Worm (Caenorhabditis elegans): Measurements from ENCODE around the gene F58B4.2.

Gene F58B4.2

DNA sequence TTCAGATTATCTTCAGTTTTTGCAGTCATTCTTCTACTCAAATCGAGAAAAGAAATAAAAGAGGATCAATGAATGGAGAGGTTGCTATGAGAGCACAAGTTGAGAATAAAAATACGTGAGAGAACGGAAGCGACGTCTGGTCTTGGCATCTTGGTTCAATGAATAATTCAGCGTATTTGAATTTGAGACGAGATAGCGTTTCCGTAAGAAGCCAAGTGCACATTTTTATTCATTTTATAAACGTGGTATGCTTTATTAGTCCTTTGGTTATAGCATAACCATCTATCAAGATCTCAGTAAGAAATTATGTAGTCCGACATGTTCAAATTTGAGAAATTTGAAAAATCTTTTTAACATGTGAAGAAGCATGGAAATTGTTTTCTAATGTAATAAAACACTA, at the start of gene F58B4.2:
Gene F58B4.2 (minus strand): TSS at position 101 of the 400 bp plus-strand sequence.
- TF ChIP-seq unc-62 (GFP tag; optimal IDR thresholded peaks at IDR 0.05): no peak

DNA sequence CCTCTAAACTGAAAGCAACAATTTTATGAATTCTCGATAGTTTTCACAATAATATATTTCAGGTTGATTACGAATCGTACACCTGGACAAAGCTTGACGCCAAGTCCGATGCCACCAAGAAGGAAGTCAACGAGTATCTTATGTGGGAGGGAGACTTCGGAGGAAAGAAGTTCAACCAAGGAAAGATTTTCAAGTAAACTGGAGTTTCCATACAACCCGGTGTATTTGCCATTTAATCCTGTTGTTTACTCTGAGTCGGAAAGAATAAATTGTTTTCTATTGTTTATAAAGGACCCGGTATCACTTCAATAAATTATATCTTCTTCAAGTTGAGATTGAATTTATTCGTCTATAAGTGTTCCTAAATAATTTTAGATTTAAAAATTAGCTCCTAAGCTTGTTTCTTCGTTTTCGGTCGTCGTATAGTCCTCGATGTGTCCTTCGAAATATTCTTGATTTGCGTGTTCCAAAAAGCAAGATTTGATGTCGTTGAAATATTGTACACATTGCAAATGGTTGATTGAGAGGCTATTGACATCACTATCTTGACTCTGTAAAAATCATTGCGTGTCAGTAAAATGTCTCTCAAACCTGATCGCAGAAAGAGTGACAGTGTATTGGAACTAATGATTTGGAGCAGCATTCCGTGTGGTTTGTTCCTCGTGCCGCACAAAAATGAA, 49.5 kb upstream of the F58B4.2 start:
- no peak for TF ChIP-seq unc-62 (GFP tag; optimal IDR thresholded peaks at IDR 0.05)

DNA sequence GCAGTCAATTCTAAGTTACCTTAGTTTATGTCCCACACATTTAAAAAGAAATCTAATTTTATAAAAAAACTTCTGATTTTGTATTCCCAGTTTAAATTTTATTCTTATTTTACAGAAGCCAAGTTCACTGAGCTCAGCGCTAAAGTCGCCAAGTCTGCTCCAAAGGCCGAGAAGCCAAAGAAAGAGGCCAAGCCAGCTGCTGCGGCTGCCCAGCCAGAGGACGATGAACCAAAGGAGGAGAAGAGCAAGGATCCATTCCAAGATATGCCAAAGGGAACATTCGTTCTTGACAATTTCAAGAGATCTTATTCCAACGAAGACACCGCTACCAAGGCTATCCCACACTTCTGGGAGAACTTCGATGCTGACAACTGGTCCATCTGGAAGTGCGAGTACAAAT, 48.6 kb upstream of the F58B4.2 start:
- TF ChIP-seq unc-62 (GFP tag; optimal IDR thresholded peaks at IDR 0.05): no peak

DNA sequence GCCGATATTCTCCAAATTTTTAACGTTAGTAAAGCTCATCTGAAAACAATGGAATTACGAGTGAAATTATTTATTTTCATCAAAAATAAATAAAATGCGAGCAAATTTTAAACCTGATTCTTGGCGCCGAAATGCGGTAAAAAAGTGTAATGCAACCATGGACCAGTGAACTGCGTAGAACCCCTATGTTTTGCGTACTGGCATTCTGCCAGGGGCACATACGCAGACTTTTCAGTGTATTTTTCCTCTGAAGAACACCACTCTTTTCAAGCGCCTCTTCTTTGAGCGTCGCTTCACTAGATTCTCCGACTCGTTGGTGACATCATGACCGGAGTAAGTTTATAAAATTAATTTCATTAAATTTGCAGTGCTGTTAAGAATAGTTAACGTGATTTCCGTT, 47.2 kb upstream of the F58B4.2 start, which contains the start of the genes ctf-4 and eef-1G:
Gene ctf-4 (minus strand): TSS at position 39 of the 400 bp plus-strand sequence.
Gene eef-1G (plus strand): TSS at position 219 of the 400 bp plus-strand sequence.
- TF ChIP-seq unc-62 (GFP tag; optimal IDR thresholded peaks at IDR 0.05): no peak

DNA sequence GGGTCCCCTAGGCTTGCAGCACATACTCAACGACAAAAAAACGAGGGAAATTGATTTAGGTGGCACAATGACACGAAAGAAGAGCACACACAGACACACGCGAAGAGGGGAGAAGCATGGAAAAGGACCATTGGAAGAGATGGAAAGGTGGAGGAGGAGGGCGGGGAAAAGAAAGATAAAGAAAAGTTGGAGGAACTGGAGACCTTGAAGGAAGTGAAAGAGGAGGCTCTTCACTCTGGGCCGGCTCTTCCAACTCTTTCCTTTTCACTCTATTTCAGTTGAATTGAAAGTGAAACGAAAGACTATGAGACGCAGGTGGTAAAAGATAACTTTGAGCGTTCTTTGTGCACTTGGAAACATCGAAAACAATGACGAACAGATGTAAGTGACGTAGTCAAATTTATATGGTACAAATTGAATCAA, 43.2 kb upstream of the F58B4.2 start:
- no peak for TF ChIP-seq unc-62 (GFP tag; optimal IDR thresholded peaks at IDR 0.05)

DNA sequence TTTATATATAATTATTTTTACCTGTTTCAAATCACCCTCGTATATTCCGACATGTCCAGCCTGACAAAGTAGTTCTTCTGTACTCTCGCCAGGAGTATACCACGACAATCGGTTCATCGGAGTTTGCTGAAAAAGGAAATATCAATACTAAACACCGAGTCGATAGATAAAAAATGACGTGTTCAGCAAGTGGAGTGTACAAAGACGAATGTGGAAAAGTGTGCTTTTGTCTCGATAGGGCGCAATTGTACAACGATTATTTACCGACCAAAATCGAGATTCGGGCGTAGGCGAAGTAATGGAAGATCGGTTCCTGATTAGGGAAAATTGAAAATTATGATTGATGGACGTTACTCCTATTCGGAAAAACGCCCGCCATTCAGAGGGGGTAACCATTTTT, 42.3 kb upstream of the F58B4.2 start, which contains the start of gene vps-36:
Gene vps-36 (minus strand): TSS at position 126 of the 400 bp plus-strand sequence.
- TF ChIP-seq unc-62 (GFP tag; optimal IDR thresholded peaks at IDR 0.05): no peak

DNA sequence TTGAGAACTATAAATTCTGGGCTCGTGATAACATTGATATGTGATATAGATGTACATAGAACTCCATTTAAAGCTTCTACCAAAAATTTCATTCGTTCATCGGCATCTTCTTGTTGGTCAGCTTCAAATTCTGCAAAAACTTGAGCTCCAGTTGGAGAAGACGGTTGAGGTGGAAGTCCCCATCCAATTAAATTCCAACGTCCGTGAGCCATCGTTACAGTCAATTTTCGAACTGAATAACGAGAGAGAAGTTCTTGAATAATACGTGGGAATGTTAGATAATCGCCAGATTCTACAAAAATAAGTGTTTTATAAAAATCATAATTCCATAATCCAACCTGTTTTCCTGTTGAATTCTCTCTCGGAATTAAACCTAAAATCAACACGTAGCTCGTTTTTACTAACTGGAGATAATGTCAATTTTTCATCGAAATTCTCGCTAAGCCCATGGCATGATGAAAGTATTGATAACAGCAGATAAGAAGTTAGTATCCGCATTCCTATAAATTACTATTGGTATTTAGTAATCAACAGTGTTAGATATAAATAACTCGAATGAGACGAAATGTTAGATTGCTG, 40.1 kb upstream of the F58B4.2 start, which contains the start of gene pigt-1:
Gene pigt-1 (minus strand): TSS at position 500 of the 579 bp plus-strand sequence.
- TF ChIP-seq unc-62 (GFP tag; optimal IDR thresholded peaks at IDR 0.05): no peak

DNA sequence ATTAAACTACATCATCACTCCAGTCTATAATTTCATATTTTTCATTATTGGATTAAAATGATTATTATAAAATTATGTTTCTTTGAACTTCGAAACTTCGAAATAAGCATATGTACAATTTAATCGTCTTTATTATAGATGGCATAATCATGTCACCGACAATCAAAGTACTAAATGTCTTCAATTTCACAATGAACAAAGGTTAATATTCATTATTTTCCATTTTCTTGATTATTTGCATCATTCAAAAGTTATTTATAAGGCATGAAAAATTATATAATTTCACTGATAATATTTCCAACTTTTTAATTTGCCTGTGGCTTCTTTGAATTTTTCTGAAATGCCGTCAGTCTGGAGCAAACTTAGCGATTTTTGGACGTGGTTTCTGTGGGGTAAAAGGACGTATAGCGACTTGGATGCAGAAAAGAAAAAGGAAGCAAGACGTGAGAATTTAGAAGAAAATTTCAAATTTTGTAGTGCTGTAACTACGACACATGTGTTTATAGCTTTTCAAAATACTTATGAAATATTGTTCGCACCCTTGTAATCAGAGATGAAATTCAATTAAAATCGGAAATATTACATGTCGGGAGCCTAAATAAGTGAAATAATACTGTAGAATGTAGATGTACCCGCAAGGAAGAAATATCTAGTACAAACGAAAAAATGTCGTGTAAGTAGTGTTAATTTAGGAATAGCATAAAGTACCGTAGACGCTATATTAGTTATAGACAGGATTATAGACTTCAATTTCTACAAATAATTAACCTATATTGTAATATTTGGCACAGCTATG, 37.6 kb upstream of the F58B4.2 start, which contains the start of gene F17C11.13:
Gene F17C11.13 (plus strand): TSS at position 243 of the 796 bp plus-strand sequence.
- TF ChIP-seq unc-62 (GFP tag; optimal IDR thresholded peaks at IDR 0.05): no peak

DNA sequence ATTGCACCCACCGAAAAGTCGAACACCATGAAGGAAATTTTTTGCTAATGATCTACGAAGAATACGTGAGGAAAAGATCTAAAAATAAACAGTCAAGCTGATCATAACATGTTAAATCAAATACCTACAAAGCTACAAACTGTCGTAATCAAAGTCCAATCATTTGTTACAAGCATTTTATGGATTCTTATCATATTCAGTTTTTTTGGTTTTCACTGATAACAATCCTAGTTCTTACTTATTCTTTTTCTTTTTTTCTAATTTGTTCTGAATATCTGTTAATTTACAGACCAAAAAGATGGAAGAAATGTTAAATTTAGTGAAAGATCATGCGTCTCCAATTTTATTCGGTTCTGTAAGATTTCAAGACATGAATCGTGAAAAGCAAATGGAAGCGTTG, 36.6 kb upstream of the F58B4.2 start, which contains the start of gene F17C11.6:
Gene F17C11.6 (plus strand): TSS at position 290 of the 400 bp plus-strand sequence.
- no peak for TF ChIP-seq unc-62 (GFP tag; optimal IDR thresholded peaks at IDR 0.05)

DNA sequence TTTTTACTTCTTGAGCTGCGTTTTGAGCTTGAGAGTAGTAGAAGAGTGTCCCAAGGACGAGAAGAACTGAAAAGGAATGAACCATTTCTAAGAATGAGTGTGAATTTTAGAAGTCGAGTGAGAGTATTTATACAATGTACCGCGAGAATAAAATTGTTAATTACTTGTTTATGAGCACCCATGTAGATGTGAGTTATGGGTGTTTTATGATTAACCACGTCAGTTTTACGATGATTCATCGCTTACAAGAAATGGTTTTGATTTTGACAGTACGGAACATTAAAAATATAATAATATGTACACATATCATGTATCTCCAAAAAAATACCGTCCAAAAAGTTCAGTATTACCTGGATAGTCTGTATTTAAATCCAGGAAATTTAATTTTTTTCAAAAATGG, 36.1 kb upstream of the F58B4.2 start, which contains the start of gene clec-221:
Gene clec-221 (minus strand): TSS at position 101 of the 400 bp plus-strand sequence.
- TF ChIP-seq unc-62 (GFP tag; optimal IDR thresholded peaks at IDR 0.05): no peak

DNA sequence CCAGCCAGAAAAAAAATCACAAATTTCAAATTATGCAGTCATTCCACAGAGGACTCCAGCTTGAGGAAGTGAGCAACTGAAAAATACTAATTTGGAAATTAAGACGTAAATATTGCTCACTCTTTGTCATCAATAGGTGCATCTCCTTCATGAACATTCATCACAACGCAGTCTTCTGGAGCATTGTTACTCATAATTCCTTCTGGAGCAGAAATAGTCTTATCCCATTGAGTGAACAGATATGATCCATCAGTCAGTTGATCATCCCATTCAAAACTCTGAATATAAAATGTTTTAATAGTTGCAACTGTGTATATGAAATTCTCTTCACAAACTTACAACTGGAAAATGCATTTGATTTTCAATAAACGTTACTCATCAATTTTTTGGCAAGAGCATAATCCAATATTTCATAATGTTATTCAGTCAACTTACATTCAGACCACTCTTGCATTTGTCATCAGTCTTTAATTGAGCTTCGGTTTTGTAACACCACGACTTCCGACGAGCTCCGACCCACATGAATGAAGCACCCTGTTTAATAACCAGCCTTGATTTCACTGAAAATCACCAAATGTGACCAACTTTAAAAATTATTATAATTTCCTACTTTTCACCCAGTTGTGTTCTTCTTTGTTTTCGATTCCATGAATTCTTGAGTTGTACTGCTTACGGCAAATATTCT, 35.3 kb upstream of the F58B4.2 start:
- no peak for TF ChIP-seq unc-62 (GFP tag; optimal IDR thresholded peaks at IDR 0.05)

DNA sequence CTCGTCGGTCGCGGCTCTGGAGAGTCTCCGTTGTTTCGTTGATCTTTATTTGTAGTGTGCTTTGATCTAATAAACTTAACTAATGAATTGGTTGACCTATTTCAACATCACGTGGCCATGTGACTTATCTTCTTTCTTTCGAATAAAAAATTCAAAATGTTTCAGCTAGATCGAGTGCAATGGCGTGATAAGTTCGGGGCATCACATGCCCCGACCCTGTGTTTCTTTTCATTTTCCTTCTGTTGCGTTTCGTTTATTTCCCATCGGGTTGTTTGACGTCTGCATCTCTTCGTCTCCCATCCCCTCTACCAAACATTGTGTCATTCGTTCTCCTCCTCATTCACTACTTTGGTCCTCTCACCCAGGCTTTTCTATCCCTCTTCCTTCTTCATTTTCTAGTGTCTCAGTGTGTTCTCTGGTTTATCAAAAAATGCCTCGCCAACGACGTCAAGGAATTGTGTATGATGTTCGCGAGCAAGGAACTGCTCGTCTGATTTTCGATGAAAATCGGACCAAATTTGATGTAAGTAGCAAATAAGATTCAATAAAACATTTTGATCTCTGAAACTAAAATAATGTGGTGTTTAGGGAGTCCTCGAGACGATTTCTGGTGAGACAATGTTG, 33.5 kb upstream of the F58B4.2 start, which contains the start of gene F17C11.4:
Gene F17C11.4 (plus strand): TSS at position 206 of the 624 bp plus-strand sequence.
- TF ChIP-seq unc-62 (GFP tag; optimal IDR thresholded peaks at IDR 0.05): no peak

DNA sequence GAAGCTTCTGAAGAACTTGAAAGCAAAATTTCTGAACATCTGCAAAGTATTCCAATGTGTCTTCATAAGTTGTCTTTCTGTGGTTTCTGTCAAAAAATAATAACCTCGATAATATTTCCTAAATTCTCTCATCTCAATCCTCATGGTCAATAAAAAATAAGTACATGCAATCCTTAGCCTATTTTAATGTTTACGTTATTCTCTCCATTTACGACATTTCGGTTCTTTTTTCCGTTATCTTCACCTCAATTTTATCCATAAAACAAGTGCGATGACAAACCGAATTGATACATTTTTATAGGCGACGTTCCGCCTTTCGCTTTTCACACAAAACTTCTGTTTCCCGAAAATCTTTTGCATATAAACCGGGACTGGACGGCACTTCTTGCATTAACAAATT, 31.2 kb upstream of the F58B4.2 start, which contains the start of gene col-153:
Gene col-153 (plus strand): TSS at position 301 of the 400 bp plus-strand sequence.
- no peak for TF ChIP-seq unc-62 (GFP tag; optimal IDR thresholded peaks at IDR 0.05)

DNA sequence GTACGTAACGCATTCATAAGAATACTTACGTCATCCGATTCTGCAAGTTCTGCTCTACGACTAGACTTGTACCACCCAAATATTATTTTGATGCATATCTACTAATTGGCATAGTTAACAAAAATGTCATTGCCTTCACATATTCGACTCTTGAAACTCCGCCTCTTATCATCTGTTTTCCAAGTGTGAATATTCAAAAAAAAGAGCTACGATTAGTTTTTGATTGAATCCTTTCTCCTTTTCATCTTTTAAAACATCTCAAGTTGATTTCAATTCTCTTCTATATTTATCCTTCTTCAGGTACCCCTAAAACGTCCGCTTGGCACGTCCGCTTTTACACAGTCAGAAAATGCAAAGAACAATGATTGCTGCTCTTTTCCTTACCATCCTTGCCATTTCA, 29.7 kb upstream of the F58B4.2 start, which contains the start of gene F17C11.2:
Gene F17C11.2 (plus strand): TSS at position 301 of the 400 bp plus-strand sequence.
- TF ChIP-seq unc-62 (GFP tag; optimal IDR thresholded peaks at IDR 0.05): no peak

DNA sequence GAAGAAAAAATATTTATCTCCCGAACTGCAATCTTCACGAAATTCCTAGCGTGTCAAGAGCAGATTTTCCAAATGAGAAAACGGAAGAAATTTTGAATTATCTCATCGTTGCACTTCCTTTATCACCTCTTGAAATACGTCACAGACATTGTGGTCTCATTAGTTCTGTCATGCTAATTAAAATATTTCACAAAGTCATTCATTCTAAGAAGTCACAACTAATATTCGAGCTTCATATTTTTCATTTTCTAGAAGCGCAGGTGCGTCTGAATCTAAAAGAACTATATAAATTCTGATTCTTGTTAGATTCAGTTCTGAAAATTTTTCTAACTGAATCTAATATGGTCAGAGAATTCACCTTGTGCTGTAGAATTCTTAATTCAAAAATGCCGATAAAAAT, 28.9 kb upstream of the F58B4.2 start:
- TF ChIP-seq unc-62 (GFP tag; optimal IDR thresholded peaks at IDR 0.05): no peak
